Worm (Caenorhabditis elegans): ENCODE results near the gene clec-213.

- TF ChIP-seq nhr-120 (GFP tag; IDR thresholded peaks at IDR 0.05) = no peak
- no peak for TF ChIP-seq pha-4 (tag; optimal IDR thresholded peaks at IDR 0.05)
- TF ChIP-seq ama-1 (optimal IDR thresholded peaks at IDR 0.05) = no peak
- TF ChIP-seq ama-1 (GFP tag; optimal IDR thresholded peaks at IDR 0.05) = no peak
Observed at ce11 chrV:7624652-7625051, 19.7 kb downstream of the clec-213 start, which contains the start of gene grsp-4.
